Worm (Caenorhabditis elegans) whole organism, late embryonic: ENCODE data around the gene T11B7.2.

Experiments
- C08G9.2 ChIP-seq: sonication (generic microtip); optimal IDR thresholded peaks from 2 replicates; lab custom pipeline; 2016; ENCODE audit warnings: mild to moderate bottlenecking, missing genetic modification characterization, moderate library complexity, missing compliant biosample characterization
- F13H6.1 ChIP-seq: sonication (generic microtip); optimal IDR thresholded peaks from 2 replicates; lab custom pipeline; 2016; ENCODE audit warnings: missing genetic modification characterization, missing compliant biosample characterization
- K09A11.1 ChIP-seq: sonication (generic microtip); optimal IDR thresholded peaks from 2 replicates; lab custom pipeline; 2017; ENCODE audit warnings: antibody characterized with exemption, mild to moderate bottlenecking, missing genetic modification characterization, missing compliant biosample characterization; ENCODE audit not compliant: insufficient read depth
- ceh-18 ChIP-seq: sonication (generic microtip); optimal IDR thresholded peaks from 2 replicates; lab custom pipeline; 2016; ENCODE audit warnings: missing genetic modification characterization, missing compliant biosample characterization
- ceh-19 ChIP-seq: fragments of 200-800 bp; sonication (Bioruptor generic); optimal IDR thresholded peaks from 2 replicates; lab custom pipeline; 2018; ENCODE audit warnings: mild to moderate bottlenecking, missing genetic modification characterization, missing compliant biosample characterization
- ceh-48 ChIP-seq: sonication (generic microtip); optimal IDR thresholded peaks from 2 replicates; lab custom pipeline; 2016; ENCODE audit warnings: missing genetic modification characterization, inconsistent platforms, missing compliant biosample characterization
- dve-1 ChIP-seq: sonication (generic microtip); optimal IDR thresholded peaks from 2 replicates; lab custom pipeline; 2017; ENCODE audit warnings: antibody characterized with exemption, mild to moderate bottlenecking, missing genetic modification characterization, missing compliant biosample characterization
- elt-4 ChIP-seq: sonication (generic microtip); optimal IDR thresholded peaks from 2 replicates; lab custom pipeline; 2016; ENCODE audit warnings: missing genetic modification characterization, missing compliant biosample characterization
- hlh-30 ChIP-seq: sonication (generic microtip); optimal IDR thresholded peaks from 2 replicates; lab custom pipeline; 2017; ENCODE audit warnings: antibody characterized with exemption, missing genetic modification characterization, missing compliant biosample characterization; ENCODE audit not compliant: insufficient read depth
- pqm-1 ChIP-seq: sonication (generic microtip); optimal IDR thresholded peaks from 2 replicates; lab custom pipeline; 2016; ENCODE audit warnings: missing genetic modification characterization, missing compliant biosample characterization
- pros-1 ChIP-seq: fragments of 150-350 bp; optimal IDR thresholded peaks from 2 replicates; lab custom pipeline; 2014; ENCODE audit warnings: missing biosample characterization, missing genetic modification reagents, missing genetic modification characterization
- rnt-1 ChIP-seq: sonication (generic microtip); optimal IDR thresholded peaks from 2 replicates; lab custom pipeline; 2016; ENCODE audit warnings: missing genetic modification characterization, missing compliant biosample characterization
- sdc-2 ChIP-seq: sonication (generic microtip); optimal IDR thresholded peaks from 2 replicates; lab custom pipeline; 2016; ENCODE audit warnings: missing genotype, missing genetic modification characterization, missing compliant biosample characterization
- tbx-2 ChIP-seq: sonication (generic microtip); optimal IDR thresholded peaks from 2 replicates; lab custom pipeline; 2016; ENCODE audit warnings: missing genetic modification characterization, missing compliant biosample characterization
- ttx-3 ChIP-seq: sonication (generic microtip); optimal IDR thresholded peaks from 2 replicates; lab custom pipeline; 2016; ENCODE audit warnings: missing genetic modification reagents, missing genetic modification characterization, missing compliant biosample characterization
- unc-3 ChIP-seq, 2 experiments: fragments of 200-800 bp in 1 of 2; sonication (Bioruptor generic) in 1 of 2; sonication (generic microtip) in 1 of 2; conservative IDR thresholded peaks in 1 of 2; optimal IDR thresholded peaks in 1 of 2; 2 replicates each; pipeline versions ENCODE4 v1.3.6 to Lab custom; 2016 to 2022; ENCODE audit warnings: missing compliant biosample characterization in 2 of 2, missing genetic modification characterization in 2 of 2, missing genetic modification reagents in 1 of 2

Gene T11B7.2

DNA sequence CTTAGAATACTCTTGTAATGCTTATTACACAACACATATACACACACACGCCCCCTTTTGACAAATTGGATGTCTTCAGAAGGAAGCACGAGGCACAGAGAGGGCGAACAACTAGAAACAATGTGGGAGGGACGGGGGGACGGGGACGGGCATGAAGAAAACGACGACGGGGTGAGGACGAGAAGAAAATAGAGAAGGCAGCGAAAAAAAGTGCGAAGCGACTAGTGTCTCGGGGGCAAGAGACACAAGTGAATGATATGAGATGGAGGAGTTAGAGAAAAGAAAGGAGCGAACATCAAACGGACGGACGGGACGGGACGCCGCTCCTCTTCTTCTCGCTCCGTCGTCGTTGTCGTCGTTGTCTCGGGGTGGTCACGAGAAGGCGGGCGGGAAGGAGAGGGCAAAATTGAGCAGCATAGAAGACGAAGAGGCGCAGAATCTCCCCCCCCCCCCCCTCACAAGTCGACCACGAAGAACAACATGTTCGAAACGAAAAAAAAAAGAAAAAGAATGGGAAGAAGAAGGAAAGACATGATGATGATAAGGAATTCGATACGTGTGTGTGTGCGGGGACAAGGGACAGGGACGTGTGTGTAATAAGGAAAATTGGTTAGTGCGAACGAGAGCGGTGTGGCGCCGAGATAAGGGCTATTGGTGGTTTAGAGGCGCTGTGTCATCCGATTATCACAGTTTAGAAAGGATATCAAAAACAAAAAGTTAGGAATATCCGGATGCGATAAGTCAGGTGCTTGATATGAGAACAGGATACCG is 49.3 kb downstream of the T11B7.2 start:
- TF ChIP-seq C08G9.2 (no peak), pros-1 (tag; lab: Kevin White, UChicago) (no peak), tbx-2 (no peak), ceh-18 (tag; lab: Kevin White, UChicago) (peak; percentile 30), F13H6.1 (tag; lab: Kevin White, UChicago) (no peak), dve-1 (tag; lab: Kevin White, UChicago) (no peak), sdc-2 (tag; lab: Kevin White, UChicago) (no peak), elt-4 (tag; lab: Kevin White, UChicago) (no peak), rnt-1 (tag; lab: Kevin White, UChicago) (no peak), hlh-30 (no peak), ceh-48 (tag; lab: Kevin White, UChicago) (no peak), pqm-1 (tag; lab: Kevin White, UChicago) (no peak), ceh-19 (GFP tag; lab: Kevin White, UChicago) (peak; percentile 13), unc-3 (GFP tag; conservative IDR thresholded peaks at IDR 0.05; lab: Robert Waterston, UW) (no peak), unc-3 (tag; optimal IDR thresholded peaks at IDR 0.05; lab: Kevin White, UChicago) (no peak), ttx-3 (tag; lab: Kevin White, UChicago) (no peak), K09A11.1 (tag; lab: Kevin White, UChicago) (no peak)
